Worm (Caenorhabditis elegans): ENCODE data around the gene grd-13.

Gene grd-13

ce11 chrIV:3467751-3468150, 29.6 kb downstream of the grd-13 start:
- TF ChIP-seq hnd-1 (tag; optimal IDR thresholded peaks at IDR 0.05) (no peak), scrt-1 (GFP tag; IDR thresholded peaks at IDR 0.05) (no peak), ama-1 (optimal IDR thresholded peaks at IDR 0.05) (no peak), flt-1 (GFP tag; IDR thresholded peaks at IDR 0.05) (no peak), hmbx-1 (tag; optimal IDR thresholded peaks at IDR 0.05) (no peak)

ce11 chrIV:3469742-3470141, 31.6 kb downstream of the grd-13 start, which contains the start of gene F58E2.2:
Gene F58E2.2 (plus strand): TSS chrIV:3470042.
- TF ChIP-seq pes-1 (GFP tag; IDR thresholded peaks at IDR 0.05) = no peak
- no peak for TF ChIP-seq aly-1 (tag; optimal IDR thresholded peaks at IDR 0.05)
- no peak for TF ChIP-seq tbx-11 (GFP tag; IDR thresholded peaks at IDR 0.05)
- no peak for TF ChIP-seq scrt-1 (GFP tag; IDR thresholded peaks at IDR 0.05)
- no peak for TF ChIP-seq hmbx-1 (tag; optimal IDR thresholded peaks at IDR 0.05)
- TF ChIP-seq sea-1 (GFP tag; conservative IDR thresholded peaks at IDR 0.05) = no peak
- TF ChIP-seq F13C5.2 (tag; optimal IDR thresholded peaks at IDR 0.05) = no peak
- TF ChIP-seq ama-1 (optimal IDR thresholded peaks at IDR 0.05) = no peak
- no peak for TF ChIP-seq hmg-4 (GFP tag; optimal IDR thresholded peaks at IDR 0.05)
- no peak for TF ChIP-seq tra-4 (tag; optimal IDR thresholded peaks at IDR 0.05)

DNA sequence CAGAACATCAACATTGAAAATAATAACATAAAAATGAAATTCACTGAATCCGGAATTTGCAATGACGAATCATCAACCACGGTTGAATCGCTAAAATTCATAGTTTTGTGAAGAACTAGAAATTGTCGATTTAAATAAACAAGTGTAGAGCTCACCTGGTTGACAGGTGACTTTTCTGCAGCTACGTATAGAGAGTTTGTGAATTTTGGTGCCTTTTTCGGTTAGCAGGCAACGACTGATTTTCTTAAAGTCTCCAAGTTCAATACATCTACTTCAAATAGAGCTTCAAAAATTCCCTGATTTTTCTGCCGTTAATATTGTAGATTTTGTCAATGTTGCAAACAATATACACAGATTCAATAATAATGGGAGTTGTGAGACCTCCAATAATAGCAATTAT, 39.0 kb downstream of the grd-13 start, which contains the start of gene srz-69:
TSS of gene srz-69 (minus strand) at position 101 of the 400 bp plus-strand sequence.
- TF ChIP-seq pes-1 (GFP tag; IDR thresholded peaks at IDR 0.05) (no peak), aly-1 (tag; optimal IDR thresholded peaks at IDR 0.05) (no peak), ceh-13 (GFP tag; optimal IDR thresholded peaks at IDR 0.05) (no peak), flt-1 (GFP tag; IDR thresholded peaks at IDR 0.05) (no peak), B0310.2 (tag; optimal IDR thresholded peaks at IDR 0.05) (no peak), ets-7 (tag; optimal IDR thresholded peaks at IDR 0.05) (no peak), hnd-1 (tag; optimal IDR thresholded peaks at IDR 0.05) (no peak), F13C5.2 (tag; optimal IDR thresholded peaks at IDR 0.05) (no peak), hmbx-1 (tag; optimal IDR thresholded peaks at IDR 0.05) (no peak), hmg-4 (GFP tag; optimal IDR thresholded peaks at IDR 0.05) (no peak), tbx-37 (GFP tag; conservative IDR thresholded peaks at IDR 0.05) (no peak)

DNA sequence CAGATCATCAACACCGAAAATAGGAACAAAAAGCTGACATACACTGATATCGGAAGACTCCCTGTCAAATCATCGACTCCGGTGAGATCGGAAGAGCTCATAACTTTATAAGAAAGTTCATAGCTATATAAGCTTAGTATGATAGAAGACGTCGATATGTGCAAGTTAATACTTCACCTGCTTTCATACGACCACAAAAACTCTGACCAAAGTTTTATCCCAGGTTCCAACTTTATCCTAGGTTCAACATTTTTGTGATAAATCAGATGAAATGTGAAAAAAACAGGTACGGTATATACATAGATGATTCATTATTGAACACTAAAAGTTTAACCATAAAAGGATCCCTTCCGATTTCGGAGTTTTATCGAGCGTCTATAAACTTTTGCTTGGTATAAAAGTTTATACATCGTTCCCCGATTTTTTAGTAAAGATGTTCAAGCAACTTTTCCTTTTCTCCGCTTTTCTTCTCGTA, 40.8 kb downstream of the grd-13 start, which contains the start of the genes srz-70 and C09G12.5:
TSS of gene srz-70 (minus strand) at position 101 of the 475 bp plus-strand sequence.
TSS of gene C09G12.5 (plus strand) at position 425 of the 475 bp plus-strand sequence.
- TF ChIP-seq flt-1 (GFP tag; IDR thresholded peaks at IDR 0.05) (no peak), tbx-37 (GFP tag; conservative IDR thresholded peaks at IDR 0.05) (no peak), aly-1 (tag; optimal IDR thresholded peaks at IDR 0.05) (no peak), ama-1 (optimal IDR thresholded peaks at IDR 0.05) (no peak), pes-1 (GFP tag; IDR thresholded peaks at IDR 0.05) (no peak), tra-4 (tag; optimal IDR thresholded peaks at IDR 0.05) (no peak)

ce11 chrIV:3481760-3482159, 43.6 kb downstream of the grd-13 start, which contains the start of gene srz-37:
Gene srz-37 (minus strand): TSS chrIV:3481860.
- TF ChIP-seq scrt-1 (GFP tag; IDR thresholded peaks at IDR 0.05) = no peak
- TF ChIP-seq tbx-37 (GFP tag; conservative IDR thresholded peaks at IDR 0.05) = no peak
- TF ChIP-seq tra-4 (tag; optimal IDR thresholded peaks at IDR 0.05) = no peak
- no peak for TF ChIP-seq ceh-36 (tag; optimal IDR thresholded peaks at IDR 0.05)
- no peak for TF ChIP-seq hmg-4 (GFP tag; optimal IDR thresholded peaks at IDR 0.05)
- no peak for TF ChIP-seq F13C5.2 (tag; optimal IDR thresholded peaks at IDR 0.05)
- TF ChIP-seq hnd-1 (tag; optimal IDR thresholded peaks at IDR 0.05) = no peak
- TF ChIP-seq pes-1 (GFP tag; IDR thresholded peaks at IDR 0.05) = no peak
- TF ChIP-seq flt-1 (GFP tag; IDR thresholded peaks at IDR 0.05) = no peak

ce11 chrIV:3482195-3482959, 44.3 kb downstream of the grd-13 start, which contains the start of gene srz-82:
Gene srz-82 (plus strand): TSS chrIV:3482895.
- no peak for TF ChIP-seq sea-1 (GFP tag; conservative IDR thresholded peaks at IDR 0.05)

Measured in whole organism, early embryonic.